Worm (Caenorhabditis elegans) whole organism, L4 larva: ENCODE data around the gene cyk-4.

ENCODE experiments used
- ceh-82 ChIP-seq: sonication (generic microtip); optimal IDR thresholded peaks from 2 replicates; lab custom pipeline; 2017; ENCODE audit warnings: missing biosample characterization, missing genetic modification characterization
- duxl-1 ChIP-seq: sonication (generic microtip); optimal IDR thresholded peaks from 2 replicates; lab custom pipeline; 2016; ENCODE audit warnings: mild to moderate bottlenecking, missing genetic modification characterization, moderate library complexity, missing compliant biosample characterization; ENCODE audit not compliant: poor library complexity
- lin-13 ChIP-seq: fragments of 150-350 bp; optimal IDR thresholded peaks from 2 replicates; lab custom pipeline; 2014; ENCODE audit warnings: missing biosample characterization, missing genetic modification reagents, missing genetic modification characterization
- nhr-10 ChIP-seq: fragments of 150-350 bp; optimal IDR thresholded peaks from 2 replicates; lab custom pipeline; 2014; ENCODE audit warnings: missing biosample characterization, missing genetic modification characterization
- nhr-11 ChIP-seq: fragments of 150-350 bp; optimal IDR thresholded peaks from 2 replicates; lab custom pipeline; 2014; ENCODE audit warnings: missing biosample characterization, missing genetic modification characterization
- nhr-76 ChIP-seq: fragments of 150-350 bp; optimal IDR thresholded peaks from 2 replicates; lab custom pipeline; 2014; ENCODE audit warnings: missing biosample characterization, missing genetic modification characterization
- pha-4 ChIP-seq, 2 experiments: fragments of 150-350 bp in 1 of 2; fragments of 200-800 bp in 1 of 2; sonication (Bioruptor generic) in 1 of 2; IDR thresholded peaks in 1 of 2; optimal IDR thresholded peaks in 1 of 2; 2 replicates each; pipeline versions ENCODE4 v1.3.6 to Lab custom; 2014 to 2022; ENCODE audit warnings: missing genetic modification characterization in 2 of 2, missing genetic modification reagents in 2 of 2, missing biosample characterization in 1 of 2, missing compliant biosample characterization in 1 of 2
- unc-62 ChIP-seq, 3 experiments: fragments of 150-350 bp in 1 of 3; sonication (generic microtip); optimal IDR thresholded peaks in 2 of 3; peaks in 1 of 3; 1 replicate in 1 of 3; 2 replicates in 2 of 3; lab custom pipeline; 2014 to 2017; ENCODE audit warnings: missing biosample characterization in 3 of 3, missing genetic modification characterization in 3 of 3, missing genetic modification reagents in 3 of 3, missing genotype in 1 of 3

DNA sequence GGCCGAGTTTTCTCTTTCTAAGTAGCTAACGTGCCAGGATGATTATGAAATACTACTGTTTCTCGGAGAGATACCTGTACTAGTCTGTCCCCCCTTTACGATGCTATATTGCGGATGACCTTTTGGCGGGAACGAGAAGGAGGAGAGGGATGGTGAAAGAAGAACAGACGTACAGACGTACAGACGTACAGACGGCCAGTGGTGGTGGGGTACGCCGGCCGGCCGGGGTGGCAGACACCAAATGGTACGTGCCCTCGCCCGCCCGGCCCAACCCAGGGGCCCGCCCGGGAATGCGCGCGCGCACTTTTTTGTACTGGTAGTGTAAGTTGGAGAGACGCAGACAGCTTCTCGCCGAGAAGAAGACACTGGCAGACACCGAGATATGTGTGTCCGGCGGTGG, 50.0 kb downstream of the cyk-4 start:
- TF ChIP-seq unc-62 (GFP tag; optimal IDR thresholded peaks at IDR 0.05 in 1 of 2; lab: Kevin White, UChicago) (no peak), unc-62 (tag; optimal IDR thresholded peaks at IDR 0.05; lab: Kevin White, UChicago) (no peak), nhr-10 (tag; lab: Kevin White, UChicago) (no peak), lin-13 (GFP tag; lab: Kevin White, UChicago) (no peak), duxl-1 (tag; lab: Kevin White, UChicago) (no peak), pha-4 (GFP tag; IDR thresholded peaks at IDR 0.05; lab: Robert Waterston, UW) (peak; percentile 56), pha-4 (tag; optimal IDR thresholded peaks at IDR 0.05; lab: Kevin White, UChicago) (no peak), nhr-76 (tag; lab: Kevin White, UChicago) (no peak), nhr-11 (tag; lab: Kevin White, UChicago) (no peak), ceh-82 (no peak)
